Fruit fly (Drosophila melanogaster) whole organism, embryonic: ENCODE results near the gene CG14153.
A peak's percentile ranks its signal among the peaks of the same experiment; 100 is the strongest.

Source experiments
- Adf1 ChIP-seq: fragments of 200-800 bp; sonication (Bioruptor generic); IDR thresholded peaks from 2 replicates; pipeline ENCODE4 v1.3.6; 2022; ENCODE audit warnings: missing biosample characterization, missing genetic modification characterization
- Antp ChIP-seq: fragments of 200-800 bp; sonication (Bioruptor generic); optimal IDR thresholded peaks from 3 replicates; lab custom pipeline; 2016; ENCODE audit warnings: missing biosample characterization, missing genetic modification characterization
- Atf6 ChIP-seq: fragments of 200-800 bp; sonication (Bioruptor generic); IDR thresholded peaks from 2 replicates; pipeline ENCODE4 v1.3.6; 2022; ENCODE audit warnings: missing biosample characterization, missing genetic modification characterization
- B-H1 ChIP-seq: fragments of 200-800 bp; sonication (Bioruptor generic); IDR thresholded peaks from 3 replicates; pipeline ENCODE4 v1.3.6; 2022; ENCODE audit warnings: missing biosample characterization, missing genetic modification characterization
- Blimp-1 ChIP-seq: fragments of 200-800 bp; sonication (Bioruptor generic); optimal IDR thresholded peaks from 3 replicates; lab custom pipeline; 2018; ENCODE audit warnings: missing biosample characterization, missing genetic modification characterization, mild to moderate bottlenecking, moderate library complexity, missing genetic modification reagents
- CG10209 ChIP-seq: fragments of 200-800 bp; sonication (Bioruptor generic); optimal IDR thresholded peaks from 3 replicates; lab custom pipeline; 2017; ENCODE audit warnings: missing biosample characterization, mild to moderate bottlenecking, missing genetic modification characterization, missing genetic modification reagents
- CG10431 ChIP-seq: fragments of 200-800 bp; sonication (Bioruptor generic); optimal IDR thresholded peaks from 3 replicates; lab custom pipeline; 2018; ENCODE audit warnings: missing biosample characterization, mild to moderate bottlenecking, missing genetic modification characterization
- CG12391 ChIP-seq: fragments of 200-800 bp; sonication (Bioruptor generic); optimal IDR thresholded peaks from 3 replicates; lab custom pipeline; 2018; ENCODE audit warnings: missing biosample characterization, mild to moderate bottlenecking, missing genetic modification characterization, moderate library complexity
- CG15269 ChIP-seq: fragments of 200-800 bp; sonication (Bioruptor generic); optimal IDR thresholded peaks from 2 replicates; lab custom pipeline; 2018; ENCODE audit warnings: missing biosample characterization, mild to moderate bottlenecking, missing genetic modification characterization, moderate library complexity
- CG1529 ChIP-seq: fragments of 200-800 bp; sonication (Bioruptor generic); optimal IDR thresholded peaks from 3 replicates; lab custom pipeline; 2018; ENCODE audit warnings: missing biosample characterization, missing genetic modification characterization
- CG15479 ChIP-seq: fragments of 200-800 bp; sonication (Bioruptor generic); optimal IDR thresholded peaks from 3 replicates; lab custom pipeline; 2019; ENCODE audit warnings: missing biosample characterization, mild to moderate bottlenecking, missing genetic modification characterization, moderate library complexity
- CG15514 ChIP-seq: fragments of 200-800 bp; sonication (Bioruptor generic); optimal IDR thresholded peaks from 3 replicates; lab custom pipeline; 2017; ENCODE audit warnings: missing biosample characterization, missing genetic modification characterization, mild to moderate bottlenecking, moderate library complexity, missing genetic modification reagents
- CG1603 ChIP-seq: fragments of 200-800 bp; sonication (Bioruptor generic); optimal IDR thresholded peaks from 2 replicates; lab custom pipeline; 2019; ENCODE audit warnings: missing biosample characterization, mild to moderate bottlenecking, missing genetic modification characterization, moderate library complexity
- CG16815 ChIP-seq: fragments of 200-800 bp; sonication (Bioruptor generic); optimal IDR thresholded peaks from 3 replicates; lab custom pipeline; 2017; ENCODE audit warnings: missing biosample characterization, mild to moderate bottlenecking, missing genetic modification characterization
- CG16863 ChIP-seq: fragments of 200-800 bp; sonication (Bioruptor generic); optimal IDR thresholded peaks from 3 replicates; lab custom pipeline; 2016; ENCODE audit warnings: missing biosample characterization, missing genetic modification characterization
- CG17328 ChIP-seq: fragments of 200-800 bp; sonication (Bioruptor generic); IDR thresholded peaks from 2 replicates; pipeline ENCODE4 v1.3.6; 2022; ENCODE audit warnings: missing biosample characterization, missing genetic modification characterization
- CG17361 ChIP-seq: fragments of 200-800 bp; sonication (Bioruptor generic); IDR thresholded peaks from 3 replicates; pipeline ENCODE4 v1.3.6; 2022; ENCODE audit warnings: missing biosample characterization, missing genetic modification characterization
- CG17912 ChIP-seq: fragments of 200-800 bp; sonication (Bioruptor generic); optimal IDR thresholded peaks from 2 replicates; lab custom pipeline; 2018; ENCODE audit warnings: missing biosample characterization, mild to moderate bottlenecking, missing genetic modification characterization
- CG1832 ChIP-seq: fragments of 200-800 bp; sonication (Bioruptor generic); optimal IDR thresholded peaks from 2 replicates; lab custom pipeline; 2017; ENCODE audit warnings: missing biosample characterization, mild to moderate bottlenecking, missing genetic modification characterization, inconsistent platforms
- CG31388 ChIP-seq: fragments of 200-800 bp; sonication (Bioruptor generic); optimal IDR thresholded peaks from 2 replicates; lab custom pipeline; 2016; ENCODE audit warnings: missing biosample characterization, missing genetic modification characterization
- CG4707 ChIP-seq: fragments of 200-800 bp; sonication (Bioruptor generic); optimal IDR thresholded peaks from 2 replicates; lab custom pipeline; 2018; ENCODE audit warnings: missing biosample characterization, mild to moderate bottlenecking, missing genetic modification characterization, moderate library complexity
- CG5245 ChIP-seq: fragments of 200-800 bp; sonication (Bioruptor generic); optimal IDR thresholded peaks from 3 replicates; lab custom pipeline; 2016; ENCODE audit warnings: missing biosample characterization, missing genetic modification characterization
- CG6765 ChIP-seq: fragments of 200-800 bp; sonication (Bioruptor generic); optimal IDR thresholded peaks from 3 replicates; lab custom pipeline; 2017; ENCODE audit warnings: missing biosample characterization, mild to moderate bottlenecking, missing genetic modification characterization
- CG7372 ChIP-seq: fragments of 200-800 bp; sonication (Bioruptor generic); IDR thresholded peaks from 2 replicates; pipeline ENCODE4 v1.3.6; 2022; ENCODE audit warnings: missing biosample characterization, missing genetic modification characterization
- CG8388 ChIP-seq: fragments of 200-800 bp; sonication (Bioruptor generic); optimal IDR thresholded peaks from 2 replicates; lab custom pipeline; 2019; ENCODE audit warnings: missing biosample characterization, mild to moderate bottlenecking, missing genetic modification characterization, moderate library complexity
- CG9876 ChIP-seq: fragments of 200-800 bp; sonication (Bioruptor generic); optimal IDR thresholded peaks from 2 replicates; lab custom pipeline; 2016; ENCODE audit warnings: missing biosample characterization, missing genetic modification characterization
- D19B ChIP-seq: fragments of 200-800 bp; sonication (Bioruptor generic); optimal IDR thresholded peaks from 2 replicates; lab custom pipeline; 2017; ENCODE audit warnings: missing biosample characterization, mild to moderate bottlenecking, missing genetic modification characterization
- Dbx ChIP-seq: fragments of 200-800 bp; sonication (Bioruptor generic); IDR thresholded peaks from 3 replicates; pipeline ENCODE4 v1.3.6; 2022; ENCODE audit warnings: missing biosample characterization, missing genetic modification characterization
- Dip2 ChIP-seq: fragments of 200-800 bp; sonication (Bioruptor generic); IDR thresholded peaks from 2 replicates; pipeline ENCODE4 v1.3.6; 2022; ENCODE audit warnings: missing biosample characterization, missing genetic modification characterization
- Dip3 ChIP-seq: fragments of 200-800 bp; sonication (Bioruptor generic); optimal IDR thresholded peaks from 3 replicates; lab custom pipeline; 2016; ENCODE audit warnings: missing biosample characterization, missing genetic modification characterization
- Doc2 ChIP-seq: fragments of 200-800 bp; sonication (Bioruptor generic); IDR thresholded peaks from 2 replicates; pipeline ENCODE4 v1.3.6; 2022; ENCODE audit warnings: missing biosample characterization, missing genetic modification characterization
- E2f1 ChIP-seq: fragments of 200-800 bp; sonication (Bioruptor generic); IDR thresholded peaks from 2 replicates; pipeline ENCODE4 v1.3.6; 2022; ENCODE audit warnings: missing biosample characterization, missing genetic modification characterization
- Ets65A ChIP-seq: fragments of 200-800 bp; sonication (Bioruptor generic); peaks from one replicate; lab custom pipeline; 2016; ENCODE audit warnings: missing biosample characterization, missing genetic modification characterization
- HmgD ChIP-seq: fragments of 200-800 bp; sonication (Bioruptor generic); optimal IDR thresholded peaks from 3 replicates; lab custom pipeline; 2016; ENCODE audit warnings: missing biosample characterization, missing genetic modification characterization
- Lpt ChIP-seq: fragments of >200 bp; optimal IDR thresholded peaks from 2 replicates; lab custom pipeline; 2018; ENCODE audit warnings: missing biosample characterization, missing genetic modification characterization
- Med ChIP-seq: fragments of 200-800 bp; sonication (Bioruptor generic); peaks from one replicate; lab custom pipeline; 2016; ENCODE audit warnings: missing biosample characterization, missing genetic modification characterization, mild to moderate bottlenecking, inconsistent platforms, moderate library complexity
- NC2α ChIP-seq: fragments of 200-800 bp; sonication (Bioruptor generic); optimal IDR thresholded peaks from 2 replicates; lab custom pipeline; 2016; ENCODE audit warnings: missing biosample characterization, missing genetic modification characterization
- Oli ChIP-seq: fragments of 200-800 bp; sonication (Bioruptor generic); optimal IDR thresholded peaks from 2 replicates; lab custom pipeline; 2018; ENCODE audit warnings: missing biosample characterization, mild to moderate bottlenecking, missing genetic modification characterization, moderate library complexity
- Opbp ChIP-seq: fragments of 200-800 bp; sonication (Bioruptor generic); IDR thresholded peaks from 3 replicates; pipeline ENCODE4 v1.3.6; 2022; ENCODE audit warnings: missing biosample characterization, missing genetic modification characterization; ENCODE audit not compliant: partially characterized antibody
- Sin3A ChIP-seq: fragments of >200 bp; optimal IDR thresholded peaks from 2 replicates; lab custom pipeline; 2018
- caup ChIP-seq: fragments of 200-800 bp; sonication (Bioruptor generic); optimal IDR thresholded peaks from 3 replicates; lab custom pipeline; 2017; ENCODE audit warnings: missing biosample characterization, mild to moderate bottlenecking, missing genetic modification characterization, moderate library complexity; ENCODE audit not compliant: severe bottlenecking
- chinmo ChIP-seq: fragments of 200-800 bp; sonication (Bioruptor generic); IDR thresholded peaks from 4 replicates; pipeline ENCODE4 v1.3.6; 2022; ENCODE audit warnings: missing biosample characterization, missing genetic modification characterization; ENCODE audit not compliant: partially characterized antibody
- gce ChIP-seq: fragments of 200-800 bp; sonication (Bioruptor generic); IDR thresholded peaks from 3 replicates; pipeline ENCODE4 v1.3.6; 2022; ENCODE audit warnings: missing biosample characterization, missing genetic modification characterization
- jing ChIP-seq: fragments of 200-800 bp; sonication (Bioruptor generic); optimal IDR thresholded peaks from 2 replicates; lab custom pipeline; 2018; ENCODE audit warnings: missing biosample characterization, mild to moderate bottlenecking, missing genetic modification characterization
- otp ChIP-seq: fragments of 200-800 bp; sonication (Bioruptor generic); IDR thresholded peaks from 3 replicates; pipeline ENCODE4, ENCODE4 v1.3.6; 2022; ENCODE audit warnings: missing biosample characterization, missing genetic modification characterization
- sim ChIP-seq: fragments of 200-800 bp; sonication (Bioruptor generic); IDR thresholded peaks from 2 replicates; pipeline ENCODE4 v1.3.6; 2022; ENCODE audit warnings: missing biosample characterization, missing genetic modification characterization
- sisA ChIP-seq: fragments of 200-800 bp; sonication (Bioruptor generic); IDR thresholded peaks from 2 replicates; pipeline ENCODE4 v1.3.6; 2022; ENCODE audit warnings: missing biosample characterization, missing genetic modification characterization
- slp2 ChIP-seq: fragments of 200-800 bp; sonication (Bioruptor generic); optimal IDR thresholded peaks from 2 replicates; lab custom pipeline; 2016; ENCODE audit warnings: missing biosample characterization, missing genetic modification characterization
- ttk ChIP-seq: fragments of 200-800 bp; sonication (Bioruptor generic); IDR thresholded peaks from 2 replicates; pipeline ENCODE4 v2.1.2; 2022; ENCODE audit warnings: missing biosample characterization, missing genetic modification characterization

Gene CG14153

dm6 chr3L:10656451-10657198 lies 13.3 kb downstream of the CG14153 start (continued):
- TF ChIP-seq NC2α (GFP tag; lab: Kevin White, UChicago) (peak; percentile 63), Oli (tag; lab: Kevin White, UChicago) (peak; percentile 44), Ets65A (GFP tag; lab: Kevin White, UChicago) (no peak), CG7372 (no peak), CG31388 (GFP tag; lab: Kevin White, UChicago) (no peak), CG5245 (GFP tag; lab: Kevin White, UChicago) (peak; percentile 23), CG1529 (GFP tag; lab: Kevin White, UChicago) (peak; percentile 67), sisA (no peak), Opbp (GFP tag; lab: Robert Waterston, UW) (no peak), CG8388 (GFP tag; lab: Kevin White, UChicago) (no peak), CG15514 (GFP tag; lab: Kevin White, UChicago) (peak; percentile 61), CG15269 (tag; lab: Kevin White, UChicago) (peak; percentile 68), Lpt (GFP tag; lab: Kevin White, UChicago) (no peak), CG16863 (GFP tag; lab: Kevin White, UChicago) (peak; percentile 40), E2f1 (GFP tag; lab: Robert Waterston, UW) (0 out of 2 replicates have a peak, but pooled peaks have one; percentile 14), caup (GFP tag; lab: Kevin White, UChicago) (peak; percentile 81), HmgD (GFP tag; lab: Kevin White, UChicago) (no peak), CG10431 (GFP tag; lab: Kevin White, UChicago) (peak; percentile 43), B-H1 (peak; percentile 37; the same call in 1 of the 3 replicates), CG10209 (GFP tag; lab: Kevin White, UChicago) (peak; percentile 82), Antp (GFP tag; lab: Kevin White, UChicago) (peak; percentile 51), gce (no peak), slp2 (GFP tag; lab: Kevin White, UChicago) (no peak), CG12391 (tag; lab: Kevin White, UChicago) (peak; percentile 46), sim (GFP tag; lab: Robert Waterston, UW) (peak; percentile 48; the same call in 1 of the 2 replicates), otp (GFP tag; lab: Robert Waterston, UW) (peak; percentile 54; the same call in 1 of the 3 replicates), CG16815 (GFP tag; lab: Kevin White, UChicago) (no peak), CG17328 (no peak), D19B (GFP tag; lab: Kevin White, UChicago) (peak; percentile 35), CG17361 (GFP tag; lab: Robert Waterston, UW) (peak; percentile 37; the same call in 1 of the 3 replicates), Sin3A (lab: Kevin White, UChicago) (no peak), CG4707 (GFP tag; lab: Kevin White, UChicago) (peak; percentile 78), ttk (GFP tag; lab: Robert Waterston, UW) (no peak), CG9876 (peak; percentile 1), chinmo (GFP tag; lab: Robert Waterston, UW) (no peak), jing (GFP tag; lab: Kevin White, UChicago) (peak; percentile 16), CG17912 (GFP tag; lab: Kevin White, UChicago) (peak; percentile 72), Dip3 (GFP tag; lab: Kevin White, UChicago) (peak; percentile 12), Atf6 (GFP tag; lab: Robert Waterston, UW) (peak; percentile 77), CG15479 (GFP tag; lab: Kevin White, UChicago) (no peak), CG1832 (GFP tag; lab: Kevin White, UChicago) (no peak), Dip2 (no peak), CG6765 (GFP tag; lab: Kevin White, UChicago) (peak; percentile 77), CG1603 (tag; lab: Kevin White, UChicago) (peak; percentile 72), Adf1 (GFP tag; lab: Robert Waterston, UW) (no peak), Doc2 (GFP tag; lab: Robert Waterston, UW) (no peak), Blimp-1 (peak; percentile 73), Med (peak; percentile 96), Dbx (GFP tag; lab: Robert Waterston, UW) (peak; percentile 51; the same call in 1 of the 3 replicates)
